Worm (Caenorhabditis elegans): ENCODE results near the gene taf-3.

- TF ChIP-seq Y55F3AM.14 (GFP tag; optimal IDR thresholded peaks at IDR 0.05) (no peak), ceh-82 (tag; optimal IDR thresholded peaks at IDR 0.05) (no peak), snpc-4 (tag; optimal IDR thresholded peaks at IDR 0.05) (no peak)
These were observed 10.0 kb downstream of the taf-3 start for ce11 chrX:16342256-16342655.

Measured in whole organism, L2 larva.